Worm (Caenorhabditis elegans) whole organism, L1 larva: Measurements from ENCODE around the gene srx-58.
A peak's percentile ranks its signal among the peaks of the same experiment; 100 is the strongest.

ENCODE experiments used
- aha-1 ChIP-seq: fragments of 150-350 bp; optimal IDR thresholded peaks from 2 replicates; lab custom pipeline; 2014; ENCODE audit warnings: missing biosample characterization, missing genetic modification characterization
- ama-1 ChIP-seq: fragments of 150-350 bp; optimal IDR thresholded peaks from 2 replicates; lab custom pipeline; 2014
- ceh-88 ChIP-seq: fragments of 200-800 bp; sonication (Bioruptor generic); IDR thresholded peaks from 2 replicates; pipeline ENCODE4 v1.3.6; 2022; ENCODE audit warnings: missing genetic modification characterization, missing compliant biosample characterization
- ces-1 ChIP-seq: fragments of 150-350 bp; optimal IDR thresholded peaks from 2 replicates; lab custom pipeline; 2014; ENCODE audit warnings: missing biosample characterization, missing genetic modification reagents, missing genetic modification characterization
- egl-13 ChIP-seq: sonication (generic microtip); optimal IDR thresholded peaks from 2 replicates; lab custom pipeline; 2016; ENCODE audit warnings: missing genotype, missing genetic modification reagents, missing genetic modification characterization, missing compliant biosample characterization
- fkh-10 ChIP-seq: sonication (generic microtip); optimal IDR thresholded peaks from 2 replicates; lab custom pipeline; 2017; ENCODE audit warnings: missing biosample characterization, missing genetic modification reagents, missing genetic modification characterization
- nhr-12 ChIP-seq: sonication (generic microtip); optimal IDR thresholded peaks from 2 replicates; lab custom pipeline; 2017; ENCODE audit warnings: missing biosample characterization, missing genetic modification characterization
- nhr-237 ChIP-seq: fragments of 150-350 bp; optimal IDR thresholded peaks from 2 replicates; lab custom pipeline; 2014; ENCODE audit warnings: missing biosample characterization, missing genetic modification characterization
- nhr-76 ChIP-seq: sonication (generic microtip); optimal IDR thresholded peaks from 2 replicates; lab custom pipeline; 2017; ENCODE audit warnings: missing biosample characterization, missing genetic modification characterization
- pqm-1 ChIP-seq: sonication (generic microtip); optimal IDR thresholded peaks from 3 replicates; lab custom pipeline; 2017; ENCODE audit warnings: missing biosample characterization, missing genetic modification characterization
- ztf-4 ChIP-seq: fragments of 150-350 bp; optimal IDR thresholded peaks from 2 replicates; lab custom pipeline; 2014; ENCODE audit warnings: missing biosample characterization, missing genetic modification characterization

DNA sequence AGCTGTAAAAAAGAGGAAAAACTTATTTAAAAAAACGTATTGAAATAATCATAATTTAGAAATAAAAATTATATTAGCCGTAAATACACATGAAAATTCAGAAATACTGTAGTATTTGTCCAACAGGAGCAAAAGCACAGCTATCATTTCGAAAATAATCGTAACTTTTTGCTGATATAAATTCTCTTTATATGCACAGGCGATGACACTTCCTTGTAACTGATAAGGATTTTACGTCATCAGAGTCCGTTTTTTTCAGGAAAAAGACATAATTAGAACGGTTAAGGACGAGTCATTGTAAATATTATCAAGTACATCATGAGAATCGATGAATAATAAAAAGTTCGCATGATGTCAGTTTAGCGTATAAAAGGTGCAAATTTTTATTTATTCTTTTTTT lies 29.1 kb upstream of the srx-58 start:
- TF ChIP-seq pqm-1 (tag; lab: Kevin White, UChicago) (peak; percentile 33), fkh-10 (GFP tag; lab: Kevin White, UChicago) (no peak), ceh-88 (GFP tag; lab: Robert Waterston, UW) (no peak), ces-1 (GFP tag; lab: Kevin White, UChicago) (no peak), nhr-12 (tag; lab: Kevin White, UChicago) (no peak), ztf-4 (tag; lab: Kevin White, UChicago) (no peak), egl-13 (tag; lab: Kevin White, UChicago) (no peak), nhr-76 (no peak), aha-1 (no peak), nhr-237 (tag; lab: Kevin White, UChicago) (no peak), ama-1 (lab: Kevin White, UChicago) (no peak)
